Fruit fly (Drosophila melanogaster) whole organism, embryonic: ENCODE results near the gene CG44088.
A peak's percentile ranks its signal among the peaks of the same experiment; 100 is the strongest.

Source experiments
- Ada2b ChIP-seq: fragments of 200-800 bp; sonication (Bioruptor generic); IDR thresholded peaks from 2 replicates; pipeline ENCODE4 v1.3.6; 2022; ENCODE audit warnings: missing biosample characterization, missing genetic modification characterization
- Asciz ChIP-seq: fragments of 200-800 bp; sonication (Bioruptor generic); optimal IDR thresholded peaks from 2 replicates; lab custom pipeline; 2017; ENCODE audit warnings: missing biosample characterization, mild to moderate bottlenecking, missing genetic modification characterization, missing genetic modification reagents
- BEAF-32 ChIP-seq: fragments of 200-800 bp; sonication (Bioruptor generic); optimal IDR thresholded peaks from 3 replicates; lab custom pipeline; 2017; ENCODE audit warnings: missing biosample characterization, missing genetic modification characterization, mild to moderate bottlenecking, moderate library complexity, missing genetic modification reagents
- CG10431 ChIP-seq: fragments of 200-800 bp; sonication (Bioruptor generic); optimal IDR thresholded peaks from 3 replicates; lab custom pipeline; 2018; ENCODE audit warnings: missing biosample characterization, mild to moderate bottlenecking, missing genetic modification characterization
- CG11085 ChIP-seq: fragments of 200-800 bp; sonication (Bioruptor generic); IDR thresholded peaks from 2 replicates; pipeline ENCODE4 v1.3.6; 2022; ENCODE audit warnings: missing biosample characterization, missing genetic modification characterization
- CG1233 ChIP-seq: fragments of 200-800 bp; sonication (Bioruptor generic); optimal IDR thresholded peaks from 4 replicates; lab custom pipeline; 2018; ENCODE audit warnings: missing biosample characterization, mild to moderate bottlenecking, missing genetic modification characterization
- CG12769 ChIP-seq: fragments of 200-800 bp; sonication (Bioruptor generic); optimal IDR thresholded peaks from 2 replicates; lab custom pipeline; 2019; ENCODE audit warnings: missing biosample characterization, mild to moderate bottlenecking, missing genetic modification characterization, moderate library complexity
- CG13624 ChIP-seq: fragments of 200-800 bp; sonication (Bioruptor generic); optimal IDR thresholded peaks from 2 replicates; lab custom pipeline; 2016; ENCODE audit warnings: missing biosample characterization, missing genetic modification characterization
- CG16779 ChIP-seq: fragments of 200-800 bp; sonication (Bioruptor generic); IDR thresholded peaks from 2 replicates; pipeline ENCODE4 v1.3.6; 2022; ENCODE audit warnings: missing biosample characterization, missing genetic modification characterization
- CG17328 ChIP-seq: fragments of 200-800 bp; sonication (Bioruptor generic); IDR thresholded peaks from 2 replicates; pipeline ENCODE4 v1.3.6; 2022; ENCODE audit warnings: missing biosample characterization, missing genetic modification characterization
- CG17568 ChIP-seq: fragments of 200-800 bp; sonication (Bioruptor generic); optimal IDR thresholded peaks from 2 replicates; lab custom pipeline; 2018; ENCODE audit warnings: missing biosample characterization, mild to moderate bottlenecking, missing genetic modification characterization, moderate library complexity
- CG2202 ChIP-seq: fragments of 200-800 bp; sonication (Bioruptor generic); optimal IDR thresholded peaks from 2 replicates; lab custom pipeline; 2018; ENCODE audit warnings: missing biosample characterization, mild to moderate bottlenecking, missing genetic modification characterization
- CG30403 ChIP-seq: fragments of 200-800 bp; sonication (Bioruptor generic); optimal IDR thresholded peaks from 3 replicates; lab custom pipeline; 2016; ENCODE audit warnings: missing biosample characterization, missing genetic modification characterization
- CG31365 ChIP-seq: fragments of 200-800 bp; sonication (Bioruptor generic); optimal IDR thresholded peaks from 2 replicates; lab custom pipeline; 2018; ENCODE audit warnings: missing biosample characterization, mild to moderate bottlenecking, missing genetic modification characterization
- CG34376 ChIP-seq: fragments of 200-800 bp; sonication (Bioruptor generic); optimal IDR thresholded peaks from 2 replicates; lab custom pipeline; 2018; ENCODE audit warnings: missing biosample characterization, mild to moderate bottlenecking, missing genetic modification characterization
- CG4360 ChIP-seq: fragments of 200-800 bp; sonication (Bioruptor generic); IDR thresholded peaks from 2 replicates; pipeline ENCODE4 v1.3.6; 2022; ENCODE audit warnings: missing biosample characterization, missing genetic modification characterization
- CG6175 ChIP-seq: fragments of 200-800 bp; sonication (Bioruptor generic); IDR thresholded peaks from 3 replicates; pipeline ENCODE4 v1.3.6; 2022; ENCODE audit warnings: missing biosample characterization, missing genetic modification characterization
- CG6683 ChIP-seq: fragments of 200-800 bp; sonication (Bioruptor generic); optimal IDR thresholded peaks from 2 replicates; lab custom pipeline; 2017; ENCODE audit warnings: missing biosample characterization, mild to moderate bottlenecking, missing genetic modification characterization, missing genetic modification reagents
- CG7987 ChIP-seq: fragments of 200-800 bp; sonication (Bioruptor generic); optimal IDR thresholded peaks from 2 replicates; lab custom pipeline; 2018; ENCODE audit warnings: missing biosample characterization, mild to moderate bottlenecking, missing genetic modification characterization, moderate library complexity
- CG8359 ChIP-seq: fragments of 200-800 bp; sonication (Bioruptor generic); optimal IDR thresholded peaks from 2 replicates; lab custom pipeline; 2017; ENCODE audit warnings: missing biosample characterization, mild to moderate bottlenecking, missing genetic modification characterization, borderline replicate concordance
- CG9437 ChIP-seq: fragments of 200-800 bp; sonication (Bioruptor generic); optimal IDR thresholded peaks from 2 replicates; lab custom pipeline; 2018; ENCODE audit warnings: missing biosample characterization, mild to moderate bottlenecking, missing genetic modification characterization
- Dp ChIP-seq: fragments of 200-800 bp; sonication (Bioruptor generic); optimal IDR thresholded peaks from 2 replicates; lab custom pipeline; 2018; ENCODE audit warnings: missing biosample characterization, mild to moderate bottlenecking, missing genetic modification characterization, moderate library complexity
- Hey ChIP-seq: fragments of 200-800 bp; sonication (Bioruptor generic); optimal IDR thresholded peaks from 3 replicates; lab custom pipeline; 2018; ENCODE audit warnings: missing biosample characterization, mild to moderate bottlenecking, missing genetic modification characterization
- Hmr ChIP-seq: fragments of 200-800 bp; sonication (Bioruptor generic); optimal IDR thresholded peaks from 3 replicates; lab custom pipeline; 2017; ENCODE audit warnings: mild to moderate bottlenecking, missing biosample characterization, missing genetic modification reagents, missing genetic modification characterization
- Kr ChIP-seq: fragments of 200-800 bp; sonication (Bioruptor generic); optimal IDR thresholded peaks from 2 replicates; lab custom pipeline; 2017; ENCODE audit warnings: missing biosample characterization, mild to moderate bottlenecking, missing genetic modification characterization
- MTF-1 ChIP-seq: fragments of 200-800 bp; sonication (Bioruptor generic); optimal IDR thresholded peaks from 2 replicates; lab custom pipeline; 2018; ENCODE audit warnings: missing biosample characterization, mild to moderate bottlenecking, missing genetic modification characterization, borderline replicate concordance
- Neu2 ChIP-seq: fragments of 200-800 bp; sonication (Bioruptor generic); optimal IDR thresholded peaks from 3 replicates; lab custom pipeline; 2016; ENCODE audit warnings: missing biosample characterization, missing genetic modification characterization, borderline replicate concordance
- Nf-YA ChIP-seq: fragments of 200-800 bp; sonication (Bioruptor generic); IDR thresholded peaks from 2 replicates; pipeline ENCODE4 v1.3.6; 2022; ENCODE audit warnings: missing biosample characterization, missing genetic modification characterization
- NfI ChIP-seq: fragments of 200-800 bp; sonication (Bioruptor generic); optimal IDR thresholded peaks from 3 replicates; lab custom pipeline; 2018; ENCODE audit warnings: missing biosample characterization, mild to moderate bottlenecking, missing genetic modification characterization, moderate library complexity
- PHDP ChIP-seq: fragments of 200-800 bp; sonication (Bioruptor generic); optimal IDR thresholded peaks from 3 replicates; lab custom pipeline; 2018; ENCODE audit warnings: missing biosample characterization, mild to moderate bottlenecking, missing genetic modification characterization, moderate library complexity
- Pdp1 ChIP-seq, 2 experiments: fragments of 200-800 bp; sonication (Bioruptor generic); optimal IDR thresholded peaks; 3 replicates each; lab custom pipeline; 2016; ENCODE audit warnings: missing biosample characterization in 2 of 2, missing genetic modification characterization in 2 of 2, mild to moderate bottlenecking in 1 of 2, moderate library complexity in 1 of 2
- Spps ChIP-seq: fragments of 200-800 bp; sonication (Bioruptor generic); optimal IDR thresholded peaks from 2 replicates; lab custom pipeline; 2018; ENCODE audit warnings: missing biosample characterization, mild to moderate bottlenecking, missing genetic modification characterization
- TFAM ChIP-seq: fragments of 200-800 bp; sonication (Bioruptor generic); optimal IDR thresholded peaks from 2 replicates; lab custom pipeline; 2017; ENCODE audit warnings: missing biosample characterization, missing genetic modification characterization, inconsistent platforms
- Usf ChIP-seq: fragments of 200-800 bp; sonication (Bioruptor generic); optimal IDR thresholded peaks from 2 replicates; lab custom pipeline; 2017; ENCODE audit warnings: missing genotype, missing biosample characterization, missing genetic modification characterization
- Vsx1 ChIP-seq: fragments of 200-800 bp; sonication (Bioruptor generic); optimal IDR thresholded peaks from 2 replicates; lab custom pipeline; 2017; ENCODE audit warnings: missing biosample characterization, mild to moderate bottlenecking, missing genetic modification characterization, missing genetic modification reagents
- Xrp1 ChIP-seq: fragments of 200-800 bp; sonication (Bioruptor generic); IDR thresholded peaks from 2 replicates; pipeline ENCODE4 v1.3.6; 2022; ENCODE audit warnings: missing biosample characterization, missing genetic modification characterization
- crc ChIP-seq: fragments of 200-800 bp; sonication (Bioruptor generic); optimal IDR thresholded peaks from 2 replicates; lab custom pipeline; 2016; ENCODE audit warnings: missing biosample characterization, missing genetic modification characterization
- dmrt11E ChIP-seq: fragments of 200-800 bp; sonication (Bioruptor generic); optimal IDR thresholded peaks from 3 replicates; lab custom pipeline; 2018; ENCODE audit warnings: missing biosample characterization, mild to moderate bottlenecking, missing genetic modification characterization, moderate library complexity
- eve ChIP-seq, 2 experiments: fragments of >200 bp; optimal IDR thresholded peaks; 2 replicates each; lab custom pipeline; 2017; ENCODE audit warnings: missing biosample characterization in 2 of 2, missing genetic modification characterization in 2 of 2
- fd96Cb ChIP-seq: fragments of 200-800 bp; sonication (Bioruptor generic); optimal IDR thresholded peaks from 2 replicates; lab custom pipeline; 2018; ENCODE audit warnings: missing biosample characterization, mild to moderate bottlenecking, missing genetic modification characterization, moderate library complexity
- fru ChIP-seq: fragments of >200 bp; optimal IDR thresholded peaks from 2 replicates; lab custom pipeline; 2017
- hkb ChIP-seq, 2 experiments: fragments of 200-800 bp in 1 of 2; fragments of >200 bp in 1 of 2; sonication (Bioruptor generic) in 1 of 2; IDR thresholded peaks in 1 of 2; optimal IDR thresholded peaks in 1 of 2; 2 replicates each; pipeline versions ENCODE4 v1.3.6 to Lab custom; 2017 to 2022; ENCODE audit warnings: missing biosample characterization in 1 of 2, missing genetic modification characterization in 1 of 2
- insv ChIP-seq, 2 experiments: fragments of 200-800 bp; sonication (Bioruptor generic); optimal IDR thresholded peaks; 3 replicates each; lab custom pipeline; 2016 to 2018; ENCODE audit warnings: missing biosample characterization in 2 of 2, missing genetic modification characterization in 2 of 2
- jing ChIP-seq: fragments of 200-800 bp; sonication (Bioruptor generic); optimal IDR thresholded peaks from 2 replicates; lab custom pipeline; 2018; ENCODE audit warnings: missing biosample characterization, mild to moderate bottlenecking, missing genetic modification characterization
- lilli ChIP-seq: fragments of 200-800 bp; sonication (Bioruptor generic); optimal IDR thresholded peaks from 3 replicates; lab custom pipeline; 2016; ENCODE audit warnings: missing biosample characterization, missing genetic modification characterization
- pb ChIP-seq: fragments of 200-800 bp; sonication (Bioruptor generic); optimal IDR thresholded peaks from 3 replicates; lab custom pipeline; 2016; ENCODE audit warnings: missing biosample characterization, missing genetic modification characterization
- pho ChIP-seq: fragments of 200-800 bp; sonication (Bioruptor generic); optimal IDR thresholded peaks from 2 replicates; lab custom pipeline; 2016; ENCODE audit warnings: missing biosample characterization, missing genetic modification characterization
- tio ChIP-seq: fragments of 200-800 bp; sonication (Bioruptor generic); optimal IDR thresholded peaks from 2 replicates; lab custom pipeline; 2017; ENCODE audit warnings: missing biosample characterization, missing genetic modification characterization, inconsistent platforms
- zf30C ChIP-seq: fragments of 200-800 bp; sonication (Bioruptor generic); optimal IDR thresholded peaks from 3 replicates; lab custom pipeline; 2018; ENCODE audit warnings: missing biosample characterization, mild to moderate bottlenecking, missing genetic modification characterization

CG44088 gene

DNA sequence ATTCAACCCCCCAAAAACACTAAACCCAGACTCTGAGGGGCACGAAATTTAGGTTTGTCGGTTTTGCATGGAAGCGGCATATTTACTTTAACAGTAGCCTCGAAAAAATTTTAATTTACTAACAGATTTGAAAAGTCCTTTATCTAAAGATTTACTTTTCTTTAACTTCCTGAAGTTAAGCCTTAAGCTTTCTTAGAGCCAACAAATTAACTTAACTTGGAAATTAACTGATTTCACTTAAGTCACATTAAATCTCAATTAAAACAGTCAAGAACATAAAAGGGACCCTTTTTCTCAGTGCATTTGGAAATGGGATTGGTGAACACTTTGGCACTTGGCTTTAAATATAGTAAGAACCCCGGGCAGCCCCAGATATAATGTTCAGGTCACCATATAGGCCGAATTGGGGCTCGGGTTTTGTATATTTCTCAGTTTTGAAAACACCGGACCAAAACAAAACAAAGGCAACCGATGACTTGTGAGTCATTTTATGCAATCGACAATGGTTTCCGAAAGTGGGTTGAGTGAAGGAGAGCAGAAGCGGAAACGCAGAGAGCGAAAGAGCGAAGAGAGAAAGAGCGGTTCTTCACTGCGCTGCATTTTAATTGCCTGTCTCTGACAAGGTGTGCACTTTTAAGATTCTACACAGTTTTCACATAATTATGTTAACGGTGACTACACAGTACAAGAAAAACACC lies 36.2 kb downstream of the CG44088 start (continued):
- TF ChIP-seq CG17328 (GFP tag; lab: Robert Waterston, UW) = no peak
- no peak for TF ChIP-seq MTF-1 (GFP tag; lab: Kevin White, UChicago)
- TF ChIP-seq Hey (tag; lab: Kevin White, UChicago) = no peak
- TF ChIP-seq insv (GFP tag; optimal IDR thresholded peaks at IDR 0.05; lab: Kevin White, UChicago) = no peak
- TF ChIP-seq Nf-YA (GFP tag; lab: Robert Waterston, UW) = no peak
- peak; percentile 15 for TF ChIP-seq fd96Cb (tag; lab: Kevin White, UChicago)
- TF ChIP-seq pb = no peak
- TF ChIP-seq CG1233 (GFP tag; lab: Kevin White, UChicago) = no peak
- TF ChIP-seq Kr (GFP tag; lab: Kevin White, UChicago) = no peak
- TF ChIP-seq zf30C (GFP tag; lab: Kevin White, UChicago) = peak; percentile 35
- no peak for TF ChIP-seq CG34376 (GFP tag; lab: Kevin White, UChicago)
- TF ChIP-seq Xrp1 (GFP tag; lab: Robert Waterston, UW) = no peak
- no peak for TF ChIP-seq CG11085
- no peak for TF ChIP-seq CG6683 (GFP tag; lab: Kevin White, UChicago)
- no peak for TF ChIP-seq CG10431 (GFP tag; lab: Kevin White, UChicago)
- no peak for TF ChIP-seq CG7987 (GFP tag; lab: Kevin White, UChicago)
- TF ChIP-seq CG13624 (GFP tag; lab: Kevin White, UChicago) = no peak
- TF ChIP-seq CG6175 = no peak
- no peak for TF ChIP-seq CG16779 (GFP tag; lab: Robert Waterston, UW)
- no peak for TF ChIP-seq Vsx1 (GFP tag; lab: Kevin White, UChicago)
- no peak for TF ChIP-seq TFAM (GFP tag; lab: Kevin White, UChicago)
- TF ChIP-seq NfI (GFP tag; lab: Kevin White, UChicago) = no peak
- TF ChIP-seq Hmr (GFP tag; lab: Kevin White, UChicago) = no peak
- peak; percentile 11 for TF ChIP-seq Asciz (GFP tag; lab: Kevin White, UChicago)
- TF ChIP-seq Usf = no peak
- no peak for TF ChIP-seq CG12769 (tag; lab: Kevin White, UChicago)
- TF ChIP-seq dmrt11E (tag; lab: Kevin White, UChicago) = peak; percentile 20
- no peak for TF ChIP-seq CG8359 (GFP tag; lab: Kevin White, UChicago)
- no peak for TF ChIP-seq CG17568 (GFP tag; lab: Kevin White, UChicago)
- no peak for TF ChIP-seq Ada2b (GFP tag; lab: Robert Waterston, UW)
- TF ChIP-seq CG4360 (GFP tag; lab: Robert Waterston, UW) = no peak
- no peak for TF ChIP-seq jing (GFP tag; lab: Kevin White, UChicago)
- peak in 1 of 2 experiments; percentile 91 for TF ChIP-seq Pdp1 (GFP tag; optimal IDR thresholded peaks at IDR 0.05; lab: Kevin White, UChicago)
- no peak for TF ChIP-seq crc (GFP tag; lab: Kevin White, UChicago)
- no peak for TF ChIP-seq Neu2 (GFP tag; lab: Kevin White, UChicago)
- TF ChIP-seq Dp (GFP tag; lab: Kevin White, UChicago) = no peak
- TF ChIP-seq BEAF-32 (GFP tag; lab: Kevin White, UChicago) = no peak
- TF ChIP-seq lilli (GFP tag; lab: Kevin White, UChicago) = no peak
- peak; percentile 18 for TF ChIP-seq CG9437 (GFP tag; lab: Kevin White, UChicago)
- TF ChIP-seq tio (GFP tag; lab: Kevin White, UChicago) = peak; percentile 7
- TF ChIP-seq fru (lab: Kevin White, UChicago) = no peak
- no peak for TF ChIP-seq CG31365
- TF ChIP-seq CG30403 (GFP tag; lab: Kevin White, UChicago) = peak; percentile 12
- no peak for TF ChIP-seq Spps
- TF ChIP-seq hkb (optimal IDR thresholded peaks at IDR 0.05; lab: Kevin White, UChicago) = no peak
- TF ChIP-seq hkb (GFP tag; IDR thresholded peaks at IDR 0.05; lab: Robert Waterston, UW) = no peak
- peak in 1 of 2 experiments; percentile 26 for TF ChIP-seq eve (GFP tag; optimal IDR thresholded peaks at IDR 0.05; lab: Kevin White, UChicago)
- TF ChIP-seq CG2202 (tag; lab: Kevin White, UChicago) = no peak
- no peak for TF ChIP-seq PHDP (tag; lab: Kevin White, UChicago)
- no peak for TF ChIP-seq pho (GFP tag; lab: Kevin White, UChicago)
